Worm (Caenorhabditis elegans) whole organism, late embryonic: Measurements from ENCODE around the gene unc-76.

Experiments used
- ama-1 ChIP-seq: fragments of 150-350 bp; optimal IDR thresholded peaks from 2 replicates; lab custom pipeline; 2014
- ceh-2 ChIP-seq: sonication (generic microtip); optimal IDR thresholded peaks from 2 replicates; lab custom pipeline; 2016; ENCODE audit warnings: missing genotype, missing genetic modification characterization, missing compliant biosample characterization
- ceh-34 ChIP-seq: sonication (generic microtip); optimal IDR thresholded peaks from 2 replicates; lab custom pipeline; 2016; ENCODE audit warnings: mild to moderate bottlenecking, missing genetic modification characterization, missing compliant biosample characterization
- dmd-4 ChIP-seq: sonication (generic microtip); optimal IDR thresholded peaks from 2 replicates; lab custom pipeline; 2016; ENCODE audit warnings: borderline replicate concordance, missing genetic modification characterization, missing compliant biosample characterization
- fkh-10 ChIP-seq: fragments of 150-350 bp; optimal IDR thresholded peaks from 2 replicates; lab custom pipeline; 2014; ENCODE audit warnings: missing biosample characterization, missing genetic modification reagents, missing genetic modification characterization
- lin-11 ChIP-seq: fragments of 200-800 bp; sonication (Bioruptor generic); optimal IDR thresholded peaks from 2 replicates; lab custom pipeline; 2018; ENCODE audit warnings: mild to moderate bottlenecking, missing genetic modification characterization, missing compliant biosample characterization
- nhr-11 ChIP-seq: fragments of 150-350 bp; optimal IDR thresholded peaks from 2 replicates; lab custom pipeline; 2014; ENCODE audit warnings: missing biosample characterization, missing genetic modification characterization
- pag-3 ChIP-seq: sonication (generic microtip); optimal IDR thresholded peaks from 2 replicates; lab custom pipeline; 2016; ENCODE audit warnings: missing compliant biosample characterization, missing genetic modification characterization, borderline replicate concordance
- pha-2 ChIP-seq: sonication (generic microtip); optimal IDR thresholded peaks from 2 replicates; lab custom pipeline; 2017; ENCODE audit warnings: mild to moderate bottlenecking, missing genetic modification characterization, missing compliant biosample characterization
- pros-1 ChIP-seq: fragments of 150-350 bp; optimal IDR thresholded peaks from 2 replicates; lab custom pipeline; 2014; ENCODE audit warnings: missing biosample characterization, missing genetic modification reagents, missing genetic modification characterization
- rnt-1 ChIP-seq: sonication (generic microtip); optimal IDR thresholded peaks from 2 replicates; lab custom pipeline; 2016; ENCODE audit warnings: missing genetic modification characterization, missing compliant biosample characterization
- tbx-7 ChIP-seq: sonication (generic microtip); optimal IDR thresholded peaks from 2 replicates; lab custom pipeline; 2016; ENCODE audit warnings: missing genotype, missing genetic modification characterization, missing compliant biosample characterization
- unc-55 ChIP-seq: sonication (generic microtip); optimal IDR thresholded peaks from 2 replicates; lab custom pipeline; 2017; ENCODE audit warnings: missing biosample characterization, missing genetic modification reagents, missing genetic modification characterization

DNA sequence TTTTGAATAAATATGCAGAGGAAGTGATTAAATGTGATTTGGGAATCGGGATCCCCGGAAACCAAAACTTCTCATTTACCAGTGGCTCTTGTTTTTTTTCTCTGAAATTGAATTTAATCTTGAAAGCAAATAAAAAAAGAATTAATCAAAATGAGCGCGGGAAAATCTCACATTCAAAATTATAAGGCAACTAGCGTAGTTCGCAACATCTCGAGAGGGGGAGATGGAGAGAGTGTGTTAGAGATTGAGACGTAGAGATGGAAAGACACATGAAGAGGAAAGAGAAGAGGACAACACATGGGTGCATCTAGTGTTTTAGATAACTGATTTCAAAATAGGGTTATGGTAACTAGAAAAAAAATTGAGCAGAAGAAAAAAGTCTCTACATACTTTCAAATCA, 23.5 kb upstream of the unc-76 start, which contains the start of gene sdc-3:
- TF ChIP-seq ama-1: no peak
- TF ChIP-seq nhr-11 (tag; lab: Kevin White, UChicago): no peak
- TF ChIP-seq pag-3 (tag; lab: Kevin White, UChicago): no peak
- no peak for TF ChIP-seq ceh-2 (tag; lab: Kevin White, UChicago)
- TF ChIP-seq unc-55: peak; percentile 17
- no peak for TF ChIP-seq rnt-1 (tag; lab: Kevin White, UChicago)
- TF ChIP-seq ceh-34: no peak
- no peak for TF ChIP-seq tbx-7
- no peak for TF ChIP-seq fkh-10 (GFP tag; lab: Kevin White, UChicago)
- TF ChIP-seq pros-1 (tag; lab: Kevin White, UChicago): no peak
- TF ChIP-seq dmd-4 (tag; lab: Kevin White, UChicago): no peak
- TF ChIP-seq lin-11 (tag; lab: Kevin White, UChicago): no peak
- no peak for TF ChIP-seq pha-2 (tag; lab: Kevin White, UChicago)
